Fruit fly (Drosophila melanogaster) whole organism: Measurements from ENCODE around the gene Cadps.

Experiments
- CG8478 ChIP-seq: fragments of >200 bp; optimal IDR thresholded peaks from 2 replicates; lab custom pipeline; 2018; ENCODE audit warnings: inconsistent platforms
- EcR ChIP-seq, 2 experiments: fragments of >200 bp; optimal IDR thresholded peaks; 2 replicates each; lab custom pipeline; 2017; ENCODE audit warnings: missing biosample characterization in 2 of 2, missing genetic modification characterization in 2 of 2, missing genetic modification reagents in 2 of 2
- psq ChIP-seq: fragments of >200 bp; optimal IDR thresholded peaks from 2 replicates; lab custom pipeline; 2017
- usp ChIP-seq: fragments of >200 bp; optimal IDR thresholded peaks from 2 replicates; lab custom pipeline; 2017; ENCODE audit warnings: missing biosample characterization, missing genetic modification characterization, mixed read lengths

DNA sequence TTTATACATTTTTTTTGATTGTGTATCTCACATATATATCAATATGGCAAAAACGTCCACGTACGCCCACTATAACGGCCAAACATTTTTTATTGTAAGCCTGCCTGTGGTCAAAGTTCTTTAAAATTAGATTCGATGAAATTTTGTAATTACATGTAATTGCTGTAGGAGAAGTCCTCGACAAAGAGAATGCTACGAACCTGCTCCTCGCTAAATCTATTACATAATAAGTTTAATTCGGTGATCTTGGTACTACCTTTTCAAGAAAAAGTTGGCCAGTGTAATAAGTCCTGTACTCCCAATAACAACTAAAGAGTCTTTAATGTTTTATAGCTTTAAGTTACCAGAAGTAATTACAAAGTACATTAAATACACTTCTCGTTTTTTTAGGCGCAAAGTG lies 39.0 kb upstream of the Cadps start:
- no peak for TF ChIP-seq psq (lab: Kevin White, UChicago)
- TF ChIP-seq usp (GFP tag; lab: Kevin White, UChicago): no peak
- TF ChIP-seq EcR (GFP tag; optimal IDR thresholded peaks at IDR 0.05; lab: Kevin White, UChicago): no peak
- no peak for TF ChIP-seq CG8478 (lab: Kevin White, UChicago)
